Worm (Caenorhabditis elegans): ENCODE results near the gene srxa-16.

srxa-16 gene

ce11 chrV:16132215-16132614, 18.1 kb upstream of the srxa-16 start:
- TF ChIP-seq unc-62 (GFP tag; optimal IDR thresholded peaks at IDR 0.05): no peak

DNA sequence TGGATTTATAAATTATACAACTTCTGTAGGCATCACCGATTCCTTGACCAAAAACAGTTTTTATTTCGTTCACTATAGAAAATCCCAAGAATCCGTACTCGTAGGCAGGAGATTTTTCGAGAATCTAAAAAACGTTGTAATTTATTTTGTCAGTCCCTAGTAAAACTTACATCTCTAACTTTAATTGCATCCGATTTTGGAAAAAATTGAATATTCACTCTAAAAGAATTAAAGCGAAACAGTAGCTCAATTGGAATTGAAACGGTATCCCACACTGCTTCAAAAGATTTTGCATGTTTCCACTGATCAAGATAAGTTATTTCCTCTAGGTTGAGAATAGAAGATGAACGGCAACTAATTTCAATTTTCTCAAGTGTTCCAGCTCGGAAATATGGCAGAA, 17.1 kb upstream of the srxa-16 start, which contains the start of gene fbxa-142:
fbxa-142 (minus strand) TSS at position 101 of the 400 bp plus-strand sequence.
- no peak for TF ChIP-seq unc-62 (GFP tag; optimal IDR thresholded peaks at IDR 0.05)

DNA sequence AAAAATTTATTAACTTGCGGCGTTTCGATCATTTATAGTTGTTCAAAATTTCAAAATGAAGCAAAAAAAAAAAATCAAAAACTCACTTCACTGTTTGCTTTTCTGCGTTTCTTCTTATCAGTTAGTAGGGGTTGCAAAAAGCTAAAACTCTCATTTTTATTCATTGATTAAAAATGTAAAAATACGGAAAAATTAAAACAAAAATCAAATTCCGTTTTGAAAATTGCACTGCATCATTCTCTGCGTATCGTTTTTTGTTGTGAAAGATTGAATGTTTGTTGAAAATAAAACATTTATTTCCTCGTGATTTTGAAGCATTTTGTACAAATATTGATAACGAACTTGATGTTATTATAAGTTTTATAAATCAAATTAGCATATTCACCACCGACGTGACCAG, 15.0 kb upstream of the srxa-16 start:
- no peak for TF ChIP-seq unc-62 (GFP tag; optimal IDR thresholded peaks at IDR 0.05)

ce11 chrV:16127401-16127800, 13.3 kb upstream of the srxa-16 start, which contains the start of gene fbxa-143:
fbxa-143 (minus strand) TSS chrV:16127501.
- no peak for TF ChIP-seq unc-62 (GFP tag; optimal IDR thresholded peaks at IDR 0.05)

DNA sequence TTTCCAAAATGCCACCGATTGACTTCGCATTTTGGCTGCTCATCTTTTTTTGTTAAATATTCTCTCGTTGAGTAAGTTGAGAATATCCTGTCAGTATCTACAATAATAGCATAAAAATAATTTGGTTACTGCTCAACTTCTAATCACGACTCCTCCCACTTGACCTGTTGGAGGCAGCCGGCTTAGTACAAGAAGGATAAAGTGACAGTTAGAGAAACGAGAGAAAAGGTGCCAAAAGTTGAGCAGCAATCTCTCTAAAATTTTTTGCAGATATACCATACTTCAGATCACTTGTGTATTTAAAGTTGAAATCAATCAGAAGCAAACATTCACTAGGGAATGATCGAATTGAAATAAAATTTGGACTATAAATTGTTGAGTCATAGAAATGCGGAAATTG, 10.6 kb upstream of the srxa-16 start, which contains the start of gene nhr-111:
nhr-111 (minus strand) TSS at position 101 of the 400 bp plus-strand sequence.
- TF ChIP-seq unc-62 (GFP tag; optimal IDR thresholded peaks at IDR 0.05): no peak

ce11 chrV:16121451-16121850, 7.3 kb upstream of the srxa-16 start:
- TF ChIP-seq unc-62 (GFP tag; optimal IDR thresholded peaks at IDR 0.05): no peak

- no peak for TF ChIP-seq unc-62 (GFP tag; optimal IDR thresholded peaks at IDR 0.05)
Observed at ce11 chrV:16120922-16121321, 6.8 kb upstream of the srxa-16 start, which contains the start of gene skr-3. skr-3 (plus strand) TSS chrV:16121084.

ce11 chrV:16120499-16120898, 6.4 kb upstream of the srxa-16 start:
- no peak for TF ChIP-seq unc-62 (GFP tag; optimal IDR thresholded peaks at IDR 0.05)

- no peak for TF ChIP-seq unc-62 (GFP tag; optimal IDR thresholded peaks at IDR 0.05)
Observed at ce11 chrV:16118601-16119000, 4.5 kb upstream of the srxa-16 start, which contains the start of gene str-103. str-103 (minus strand) TSS chrV:16118701.

- no peak for TF ChIP-seq unc-62 (GFP tag; optimal IDR thresholded peaks at IDR 0.05)
Observed at ce11 chrV:16115381-16115780, 1.2 kb upstream of the srxa-16 start, which contains the start of gene str-25. str-25 (plus strand) TSS chrV:16115681.

DNA sequence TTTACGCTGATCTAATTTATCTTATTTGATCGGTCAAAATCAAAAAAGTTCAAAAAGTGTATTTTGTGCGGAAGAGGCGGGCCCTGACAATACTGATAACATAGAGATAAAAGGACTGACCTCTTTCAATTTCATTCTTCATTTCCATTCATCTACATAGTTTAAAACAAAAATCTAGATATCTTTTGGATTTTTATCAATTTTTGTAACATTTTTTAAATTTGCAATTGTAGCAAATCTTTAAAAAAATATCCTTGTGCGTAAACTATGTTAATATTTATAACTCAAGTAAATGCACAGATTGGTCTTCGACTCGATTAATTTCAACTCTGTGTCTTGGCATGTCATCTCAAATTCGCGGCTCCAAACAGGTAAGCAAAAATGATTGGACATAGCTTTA, 10.5 kb downstream of the srxa-16 start, which contains the start of gene argk-1:
argk-1 (plus strand) TSS at position 301 of the 400 bp plus-strand sequence.
- TF ChIP-seq unc-62 (GFP tag; optimal IDR thresholded peaks at IDR 0.05): no peak

DNA sequence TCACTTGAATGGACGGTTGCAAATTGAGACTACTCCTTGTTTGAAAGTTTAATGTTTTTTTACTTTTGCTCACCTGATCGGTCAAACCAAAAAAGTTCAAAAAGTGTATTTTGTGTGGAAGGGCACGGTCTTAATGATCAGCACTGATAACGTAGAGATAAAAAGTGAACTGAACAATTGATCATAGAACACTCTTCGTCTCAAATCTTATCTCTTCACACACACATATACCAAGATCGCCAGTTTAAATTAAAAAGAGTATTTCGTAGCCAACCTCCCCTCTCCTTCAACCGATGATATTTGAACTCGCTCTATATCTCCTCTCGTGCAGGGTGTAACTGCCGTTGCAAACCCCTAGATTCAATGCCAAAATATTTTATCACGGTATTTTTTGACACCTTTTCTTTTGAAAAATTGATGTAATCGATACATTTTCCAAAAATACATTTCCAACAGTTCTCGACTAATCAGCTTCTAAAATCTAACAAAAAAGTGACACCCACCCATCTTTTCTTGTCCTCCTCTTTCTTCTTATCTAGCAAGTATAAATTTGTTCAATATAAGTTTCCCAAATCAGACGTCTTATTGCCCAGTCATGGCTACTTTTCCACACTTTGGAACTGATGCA, 13.9 kb downstream of the srxa-16 start, which contains the start of gene cth-1:
cth-1 (plus strand) TSS at position 578 of the 628 bp plus-strand sequence.
- no peak for TF ChIP-seq unc-62 (GFP tag; optimal IDR thresholded peaks at IDR 0.05)

ce11 chrV:16099441-16099840, 14.7 kb downstream of the srxa-16 start, which contains the start of gene str-7:
str-7 (minus strand) TSS chrV:16099541.
- no peak for TF ChIP-seq unc-62 (GFP tag; optimal IDR thresholded peaks at IDR 0.05)

DNA sequence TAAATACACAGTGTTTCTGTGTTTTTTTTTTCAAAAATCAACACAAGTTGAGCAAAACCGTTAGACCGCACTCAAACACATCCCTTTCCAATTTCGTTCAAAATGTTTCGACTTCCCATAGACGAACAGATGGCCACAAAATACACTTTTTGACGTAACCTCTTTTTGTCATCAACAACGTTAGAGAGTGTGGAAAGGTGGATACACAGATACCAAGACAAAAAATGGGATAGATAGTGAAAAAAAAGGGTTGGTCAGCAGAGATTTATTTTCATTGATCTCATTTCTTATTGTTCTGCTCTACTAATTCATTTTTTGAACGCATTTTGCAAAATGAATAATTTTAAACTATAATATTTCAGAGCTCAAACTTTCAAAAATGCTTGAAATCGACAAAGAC, 19.3 kb downstream of the srxa-16 start:
- no peak for TF ChIP-seq unc-62 (GFP tag; optimal IDR thresholded peaks at IDR 0.05)

DNA sequence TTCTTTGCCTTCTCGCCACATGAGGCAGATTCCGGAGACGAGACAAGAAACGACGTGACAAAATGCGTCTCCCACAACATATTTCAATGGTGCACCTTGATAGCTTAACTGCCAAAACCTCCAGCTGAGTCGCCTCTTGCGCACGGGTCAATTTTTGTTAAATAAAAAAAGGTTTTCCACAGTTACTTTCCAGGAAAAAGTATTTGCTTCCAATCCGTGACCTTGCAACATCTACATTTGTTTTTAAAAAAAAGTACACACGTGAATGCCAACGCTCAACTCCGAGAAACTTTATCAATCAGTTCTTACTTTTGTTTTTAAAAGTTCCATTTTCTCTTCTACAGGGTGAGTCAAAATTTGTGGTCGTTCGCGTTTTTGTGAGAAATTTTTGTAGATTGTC, 19.9 kb downstream of the srxa-16 start, which contains the start of gene F22B8.7:
F22B8.7 (plus strand) TSS at position 301 of the 400 bp plus-strand sequence.
- no peak for TF ChIP-seq unc-62 (GFP tag; optimal IDR thresholded peaks at IDR 0.05)

- no peak for TF ChIP-seq unc-62 (GFP tag; optimal IDR thresholded peaks at IDR 0.05)
Observed at ce11 chrV:16090685-16091084, 23.5 kb downstream of the srxa-16 start, which contains the start of gene F22B8.3. F22B8.3 (plus strand) TSS chrV:16090985.

ce11 chrV:16080678-16081077, 33.5 kb downstream of the srxa-16 start:
- no peak for TF ChIP-seq unc-62 (GFP tag; optimal IDR thresholded peaks at IDR 0.05)

All from whole organism, dauer.